Worm (Caenorhabditis elegans) whole organism, early embryonic: ENCODE results near the gene F16F9.1.

ENCODE experiments used
- B0310.2 ChIP-seq: sonication (generic microtip); optimal IDR thresholded peaks from 2 replicates; lab custom pipeline; 2016; ENCODE audit warnings: mild to moderate bottlenecking, missing genetic modification characterization, missing compliant biosample characterization
- ama-1 ChIP-seq: fragments of 150-350 bp; optimal IDR thresholded peaks from 2 replicates; lab custom pipeline; 2014
- ets-7 ChIP-seq: sonication (generic microtip); optimal IDR thresholded peaks from 2 replicates; lab custom pipeline; 2016; ENCODE audit warnings: missing genotype, missing genetic modification characterization, missing compliant biosample characterization
- flt-1 ChIP-seq: fragments of 200-800 bp; sonication (Bioruptor generic); IDR thresholded peaks from 2 replicates; pipeline ENCODE4 v1.3.6; 2022; ENCODE audit warnings: missing genetic modification characterization, missing compliant biosample characterization
- hmbx-1 ChIP-seq: sonication (generic microtip); optimal IDR thresholded peaks from 2 replicates; lab custom pipeline; 2016; ENCODE audit warnings: mild to moderate bottlenecking, missing genetic modification characterization, missing compliant biosample characterization
- pes-1 ChIP-seq: fragments of 200-800 bp; sonication (Bioruptor generic); IDR thresholded peaks from 2 replicates; pipeline ENCODE4 v1.3.6; 2022; ENCODE audit warnings: missing genetic modification reagents, missing genetic modification characterization, missing compliant biosample characterization
- tbx-11 ChIP-seq: fragments of 200-800 bp; sonication (Bioruptor generic); IDR thresholded peaks from 2 replicates; pipeline ENCODE4 v1.3.6; 2022; ENCODE audit warnings: missing genetic modification characterization, missing compliant biosample characterization
- tra-4 ChIP-seq: sonication (generic microtip); optimal IDR thresholded peaks from 2 replicates; lab custom pipeline; 2017; ENCODE audit warnings: missing genetic modification characterization, missing compliant biosample characterization

ce11 chrX:8489886-8490285, 43.7 kb downstream of the F16F9.1 start:
- TF ChIP-seq B0310.2 (no peak), flt-1 (no peak), ets-7 (tag; lab: Kevin White, UChicago) (no peak), ama-1 (lab: Kevin White, UChicago) (no peak), hmbx-1 (tag; lab: Kevin White, UChicago) (no peak), tbx-11 (no peak), pes-1 (GFP tag; lab: Robert Waterston, UW) (no peak), tra-4 (no peak)
